Fruit fly (Drosophila melanogaster) ovary, adult (tissue): ENCODE results near the gene crol.

Experiments
- CG17801 ChIP-seq: fragments of 200-800 bp; optimal IDR thresholded peaks from 2 replicates; lab custom pipeline; 2019; ENCODE audit warnings: missing biosample characterization, mild to moderate bottlenecking, missing genetic modification characterization, moderate library complexity; ENCODE audit not compliant: partially characterized antibody

crol gene

dm6 chr2L:11808702-11809583 lies at the start of gene crol:
crol (minus strand) TSS chr2L:11809438.
- TF ChIP-seq CG17801 (GFP tag; lab: Kevin White, UChicago), result no peak

dm6 chr2L:11853130-11853529 lies 43.9 kb upstream of the crol start, which contains the start of gene CG42751:
CG42751 (plus strand) TSS chr2L:11853430.
- no peak for TF ChIP-seq CG17801 (GFP tag; lab: Kevin White, UChicago)

dm6 chr2L:11849658-11850057 lies 40.4 kb upstream of the crol start, which contains the start of gene Mal-B2:
Mal-B2 (plus strand) TSS chr2L:11849958.
- TF ChIP-seq CG17801 (GFP tag; lab: Kevin White, UChicago), result no peak

- no peak for TF ChIP-seq CG17801 (GFP tag; lab: Kevin White, UChicago)
These were observed 37.7 kb upstream of the crol start, which contains the start of gene Mal-B1 for dm6 chr2L:11846926-11847325. Mal-B1 (plus strand) TSS chr2L:11847226.

- no peak for TF ChIP-seq CG17801 (GFP tag; lab: Kevin White, UChicago)
These were observed 36.0 kb upstream of the crol start for dm6 chr2L:11845159-11845788.

- no peak for TF ChIP-seq CG17801 (GFP tag; lab: Kevin White, UChicago)
These were observed 35.0 kb upstream of the crol start for dm6 chr2L:11844278-11844677.

dm6 chr2L:11842291-11843187 lies 33.3 kb upstream of the crol start, which contains the start of the genes CG44008, CG14933, CG46426 and CG42486:
CG44008 (minus strand) TSS chr2L:11842445.
CG14933 (plus strand) TSS chr2L:11842828.
CG46426 (plus strand) TSS chr2L:11842828.
CG42486 (plus strand) TSS chr2L:11843137.
- TF ChIP-seq CG17801 (GFP tag; lab: Kevin White, UChicago), result no peak

dm6 chr2L:11841538-11841937 lies 32.3 kb upstream of the crol start:
- TF ChIP-seq CG17801 (GFP tag; lab: Kevin White, UChicago), result no peak

dm6 chr2L:11840391-11840790 lies 31.2 kb upstream of the crol start, which contains the start of gene CG31704:
CG31704 (plus strand) TSS chr2L:11840691.
- TF ChIP-seq CG17801 (GFP tag; lab: Kevin White, UChicago), result no peak

dm6 chr2L:11839612-11840011 lies 30.4 kb upstream of the crol start, which contains the start of gene Sfp33A3:
Sfp33A3 (plus strand) TSS chr2L:11839912.
- no peak for TF ChIP-seq CG17801 (GFP tag; lab: Kevin White, UChicago)

dm6 chr2L:11837413-11837812 lies 28.2 kb upstream of the crol start, which contains the start of gene Sfp33A2:
Sfp33A2 (plus strand) TSS chr2L:11837713.
- no peak for TF ChIP-seq CG17801 (GFP tag; lab: Kevin White, UChicago)

- TF ChIP-seq CG17801 (GFP tag; lab: Kevin White, UChicago), result no peak
These were observed 27.7 kb upstream of the crol start, which contains the start of gene Sfp33A4 for dm6 chr2L:11836943-11837342. Sfp33A4 (plus strand) TSS chr2L:11837243.

- TF ChIP-seq CG17801 (GFP tag; lab: Kevin White, UChicago), result no peak
These were observed 25.1 kb upstream of the crol start, which contains the start of gene CG45012 for dm6 chr2L:11834308-11834707. CG45012 (plus strand) TSS chr2L:11834608.

dm6 chr2L:11833786-11834185 lies 24.5 kb upstream of the crol start, which contains the start of gene CG45011:
CG45011 (plus strand) TSS chr2L:11834086.
- TF ChIP-seq CG17801 (GFP tag; lab: Kevin White, UChicago), result no peak
